Worm (Caenorhabditis elegans) whole organism, L4/young adult: ENCODE measurements around the gene W04E12.7.

Experiments
- W03F9.2 ChIP-seq: fragments of 150-350 bp; optimal IDR thresholded peaks from 2 replicates; lab custom pipeline; 2014; ENCODE audit warnings: missing biosample characterization, missing genetic modification characterization
- dao-5 ChIP-seq: sonication (generic microtip); optimal IDR thresholded peaks from 2 replicates; lab custom pipeline; 2016; ENCODE audit warnings: missing genotype, missing genetic modification characterization, moderate library complexity, missing compliant biosample characterization
- him-1 ChIP-seq: sonication (generic microtip); optimal IDR thresholded peaks from 2 replicates; lab custom pipeline; 2016; ENCODE audit warnings: missing genotype, missing genetic modification reagents, missing genetic modification characterization, missing compliant biosample characterization

DNA sequence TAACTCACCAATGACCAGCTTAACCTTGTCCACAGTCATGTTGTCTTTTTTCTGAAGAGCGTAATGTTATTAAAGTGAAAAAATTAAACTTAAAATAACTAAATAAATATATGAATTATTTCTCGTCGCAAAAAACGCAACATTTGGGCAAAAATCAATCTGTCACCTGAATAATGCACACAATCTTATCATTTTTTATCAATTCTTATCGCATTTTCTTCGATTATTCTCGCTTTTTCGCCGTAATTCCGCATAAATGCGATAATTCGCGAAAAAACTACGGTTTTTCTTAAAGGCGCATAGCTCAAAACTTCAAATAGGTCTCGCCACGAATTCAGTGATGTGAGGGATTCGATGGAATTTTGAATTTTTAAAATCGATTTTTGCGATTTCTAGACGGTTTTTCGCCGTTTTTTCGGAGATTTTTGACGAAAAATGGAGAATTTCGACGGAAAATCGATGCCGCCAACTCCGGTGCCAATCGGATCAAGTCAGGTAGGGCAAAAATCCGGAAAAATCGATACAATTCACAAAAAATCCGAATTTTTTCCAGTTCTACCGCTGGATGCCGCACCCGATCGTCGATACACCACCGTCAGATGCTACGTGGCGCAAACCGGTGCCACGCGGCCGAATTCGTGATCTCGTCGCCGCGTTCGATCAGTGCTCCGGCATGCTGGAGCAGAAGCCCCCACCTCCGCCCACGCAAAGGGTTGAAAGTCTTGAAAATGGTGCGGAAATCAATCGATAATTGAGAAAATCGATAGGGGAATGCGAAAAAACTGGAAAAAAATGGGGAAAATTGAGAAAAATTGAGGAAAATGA lies 39.8 kb downstream of the W04E12.7 start, which contains the start of the genes Y43F8C.13 and ani-3:
- TF ChIP-seq dao-5 (tag; lab: Kevin White, UChicago) (no peak), him-1 (tag; lab: Kevin White, UChicago) (no peak), W03F9.2 (no peak)
